Worm (Caenorhabditis elegans) whole organism, L4 larva: ENCODE data around the gene T28C6.11.

ENCODE experiments used
- F49E8.2 ChIP-seq: sonication (generic microtip); optimal IDR thresholded peaks from 2 replicates; lab custom pipeline; 2016; ENCODE audit warnings: missing compliant biosample characterization, mild to moderate bottlenecking, missing genetic modification characterization, borderline replicate concordance
- lir-3 ChIP-seq: sonication (generic microtip); optimal IDR thresholded peaks from 2 replicates; lab custom pipeline; 2016; ENCODE audit warnings: mild to moderate bottlenecking, missing genetic modification characterization, missing compliant biosample characterization

ce11 chrIV:8852194-8852593 is 12.1 kb upstream of the T28C6.11 start, which contains the start of gene alp-1:
- TF ChIP-seq F49E8.2 (tag; lab: Kevin White, UChicago) (no peak), lir-3 (tag; lab: Kevin White, UChicago) (no peak)
